Worm (Caenorhabditis elegans) whole organism, mixed stage, embryonic: ENCODE data around the gene srt-47.

Experiments
- blmp-1 ChIP-seq: fragments of 150-350 bp; optimal IDR thresholded peaks from 2 replicates; lab custom pipeline; 2014; ENCODE audit warnings: missing biosample characterization, missing genetic modification characterization
- ces-1 ChIP-seq: fragments of 150-350 bp; optimal IDR thresholded peaks from 2 replicates; lab custom pipeline; 2014; ENCODE audit warnings: missing biosample characterization, missing genetic modification reagents, missing genetic modification characterization
- elt-3 ChIP-seq: fragments of 150-350 bp; optimal IDR thresholded peaks from 2 replicates; lab custom pipeline; 2014; ENCODE audit warnings: missing biosample characterization, missing genetic modification characterization
- lin-13 ChIP-seq: fragments of 150-350 bp; optimal IDR thresholded peaks from 2 replicates; lab custom pipeline; 2014; ENCODE audit warnings: missing biosample characterization, missing genetic modification characterization
- lsy-2 ChIP-seq: fragments of 150-350 bp; optimal IDR thresholded peaks from 2 replicates; lab custom pipeline; 2014; ENCODE audit warnings: missing biosample characterization, missing genetic modification characterization
- mep-1 ChIP-seq: fragments of 150-350 bp; optimal IDR thresholded peaks from 2 replicates; lab custom pipeline; 2017; ENCODE audit warnings: missing biosample characterization, missing genetic modification reagents, missing genetic modification characterization, inconsistent platforms
- nhr-237 ChIP-seq: fragments of 150-350 bp; optimal IDR thresholded peaks from 2 replicates; lab custom pipeline; 2014; ENCODE audit warnings: missing biosample characterization, missing genetic modification characterization
- nhr-28 ChIP-seq: fragments of 150-350 bp; optimal IDR thresholded peaks from 2 replicates; lab custom pipeline; 2014; ENCODE audit warnings: missing biosample characterization, missing genetic modification characterization
- nhr-76 ChIP-seq: sonication (generic microtip); optimal IDR thresholded peaks from 2 replicates; lab custom pipeline; 2017; ENCODE audit warnings: missing biosample characterization, missing genetic modification characterization
- pha-4 ChIP-seq: fragments of 150-350 bp; optimal IDR thresholded peaks from 2 replicates; lab custom pipeline; 2018; ENCODE audit warnings: missing biosample characterization, missing genetic modification reagents, missing genetic modification characterization
- sem-2 ChIP-seq: fragments of 200-800 bp; sonication (Bioruptor generic); optimal IDR thresholded peaks from 2 replicates; lab custom pipeline; 2018; ENCODE audit warnings: mild to moderate bottlenecking, missing genetic modification characterization, missing compliant biosample characterization
- snpc-4 ChIP-seq: fragments of 150-350 bp; optimal IDR thresholded peaks from 2 replicates; lab custom pipeline; 2014; ENCODE audit warnings: missing biosample characterization, missing genetic modification characterization
- unc-39 ChIP-seq: fragments of 150-350 bp; optimal IDR thresholded peaks from 2 replicates; lab custom pipeline; 2014; ENCODE audit warnings: missing biosample characterization, missing genetic modification characterization

- peak; percentile 77 for TF ChIP-seq pha-4
- TF ChIP-seq mep-1 (tag; lab: Kevin White, UChicago): peak; percentile 62
- TF ChIP-seq unc-39: no peak
- TF ChIP-seq nhr-237 (tag; lab: Kevin White, UChicago): peak; percentile 63
- no peak for TF ChIP-seq snpc-4 (tag; lab: Kevin White, UChicago)
- TF ChIP-seq elt-3: no peak
- no peak for TF ChIP-seq sem-2 (GFP tag; lab: Kevin White, UChicago)
- TF ChIP-seq blmp-1: no peak
- no peak for TF ChIP-seq nhr-28 (tag; lab: Kevin White, UChicago)
- TF ChIP-seq ces-1 (GFP tag; lab: Kevin White, UChicago): peak; percentile 86
- TF ChIP-seq lin-13 (tag; lab: Kevin White, UChicago): peak; percentile 88
- peak; percentile 69 for TF ChIP-seq lsy-2 (tag; lab: Kevin White, UChicago)
- TF ChIP-seq nhr-76 (tag; lab: Kevin White, UChicago): no peak
Measured at ce11 chrIV:15039477-15039876, 13.7 kb downstream of the srt-47 start, which contains the start of gene hrpu-1.
